Fruit fly (Drosophila melanogaster) whole organism, embryonic: ENCODE results near the gene zuc.

Experiments
- NfI ChIP-seq: fragments of 200-800 bp; sonication (Bioruptor generic); optimal IDR thresholded peaks from 3 replicates; lab custom pipeline; 2018; ENCODE audit warnings: missing biosample characterization, mild to moderate bottlenecking, missing genetic modification characterization, moderate library complexity
- Ravus ChIP-seq: fragments of 200-800 bp; sonication (Bioruptor generic); IDR thresholded peaks from 2 replicates; pipeline ENCODE4 v1.3.6; 2022; ENCODE audit warnings: missing biosample characterization, missing genetic modification characterization
- ash1 ChIP-seq: fragments of 200-800 bp; sonication (Bioruptor generic); optimal IDR thresholded peaks from 2 replicates; lab custom pipeline; 2018; ENCODE audit warnings: missing biosample characterization, mild to moderate bottlenecking, missing genetic modification characterization
- nmo ChIP-seq: fragments of 200-800 bp; sonication (Bioruptor generic); optimal IDR thresholded peaks from 2 replicates; lab custom pipeline; 2018; ENCODE audit warnings: missing biosample characterization, mild to moderate bottlenecking, missing genetic modification characterization, moderate library complexity

DNA sequence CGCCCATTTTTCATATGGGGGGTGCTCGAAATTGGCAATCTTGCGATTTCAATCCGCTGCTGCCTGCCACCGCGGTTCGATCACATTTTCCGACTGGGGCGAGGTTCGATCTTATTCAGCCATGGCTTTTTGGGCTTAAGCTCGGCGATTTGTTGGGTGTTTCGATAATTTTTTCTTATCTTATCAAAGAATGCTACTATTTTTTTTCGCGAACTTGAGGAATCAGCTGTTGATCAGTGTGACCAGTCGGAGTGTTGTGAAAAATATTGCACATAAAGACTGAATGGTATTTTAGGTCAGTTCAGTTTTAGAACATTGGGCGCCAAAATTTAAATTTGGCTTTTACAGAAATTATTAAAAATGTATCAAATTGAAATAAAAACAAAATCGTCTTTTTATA lies 31.1 kb upstream of the zuc start, which contains the start of gene Wdr81:
- TF ChIP-seq ash1 (no peak), Ravus (GFP tag; lab: Robert Waterston, UW) (no peak), NfI (GFP tag; lab: Kevin White, UChicago) (no peak), nmo (GFP tag; lab: Kevin White, UChicago) (no peak)
